Worm (Caenorhabditis elegans) whole organism, L4 larva: ENCODE measurements around the gene B0361.14.

Experiments
- D1046.2 ChIP-seq: fragments of 200-800 bp; sonication (Bioruptor generic); IDR thresholded peaks from 2 replicates; pipeline ENCODE4 v1.3.6; 2022; ENCODE audit warnings: missing genetic modification characterization, missing compliant biosample characterization
- F10B5.3 ChIP-seq: sonication (generic microtip); optimal IDR thresholded peaks from 2 replicates; lab custom pipeline; 2016; ENCODE audit warnings: mild to moderate bottlenecking, missing genetic modification characterization, missing compliant biosample characterization
- F37D6.2 ChIP-seq: sonication (generic microtip); optimal IDR thresholded peaks from 2 replicates; lab custom pipeline; 2016; ENCODE audit warnings: mild to moderate bottlenecking, missing genetic modification characterization, missing compliant biosample characterization
- R02D3.7 ChIP-seq: fragments of 150-350 bp; sonication (generic microtip); optimal IDR thresholded peaks from 3 replicates; lab custom pipeline; 2014; ENCODE audit warnings: missing biosample characterization, missing genetic modification characterization
- T20F7.1 ChIP-seq: fragments of 200-800 bp; sonication (Bioruptor generic); optimal IDR thresholded peaks from 2 replicates; lab custom pipeline; 2018; ENCODE audit warnings: mild to moderate bottlenecking, missing genetic modification characterization, missing compliant biosample characterization
- Y48G9A.11 ChIP-seq: fragments of 200-800 bp; sonication (Bioruptor generic); IDR thresholded peaks from 2 replicates; pipeline ENCODE4 v1.3.6; 2022; ENCODE audit warnings: missing genetic modification reagents, missing genetic modification characterization, missing compliant biosample characterization
- Y5F2A.4 ChIP-seq: fragments of 200-800 bp; sonication (Bioruptor generic); optimal IDR thresholded peaks from 2 replicates; lab custom pipeline; 2018; ENCODE audit warnings: mild to moderate bottlenecking, missing genetic modification characterization, missing compliant biosample characterization
- ZK546.5 ChIP-seq, 2 experiments: sonication (generic microtip); optimal IDR thresholded peaks; 2 replicates each; lab custom pipeline; 2017; ENCODE audit warnings: missing biosample characterization in 2 of 2, missing genetic modification characterization in 2 of 2
- ama-1 ChIP-seq: fragments of 150-350 bp; optimal IDR thresholded peaks from 2 replicates; lab custom pipeline; 2014; ENCODE audit warnings: inconsistent platforms, mixed read lengths
- arid-1 ChIP-seq: fragments of 200-800 bp; sonication (Bioruptor generic); conservative IDR thresholded peaks from 2 replicates; pipeline ENCODE4 v1.3.6; 2022; ENCODE audit warnings: missing genetic modification reagents, missing genetic modification characterization, missing compliant biosample characterization
- attf-4 ChIP-seq: sonication (generic microtip); optimal IDR thresholded peaks from 3 replicates; lab custom pipeline; 2017; ENCODE audit warnings: missing biosample characterization, missing genetic modification characterization
- ceh-32 ChIP-seq: sonication (generic microtip); optimal IDR thresholded peaks from 2 replicates; lab custom pipeline; 2016; ENCODE audit warnings: mild to moderate bottlenecking, missing genetic modification characterization, missing compliant biosample characterization; ENCODE audit not compliant: poor library complexity
- ceh-82 ChIP-seq: sonication (generic microtip); optimal IDR thresholded peaks from 2 replicates; lab custom pipeline; 2017; ENCODE audit warnings: missing biosample characterization, missing genetic modification characterization
- ctbp-1 ChIP-seq: fragments of 200-800 bp; sonication (Bioruptor generic); IDR thresholded peaks from 2 replicates; pipeline ENCODE4 v1.3.6; 2022; ENCODE audit warnings: missing genetic modification reagents, missing genetic modification characterization, missing compliant biosample characterization
- daf-12 ChIP-seq: fragments of 150-350 bp; optimal IDR thresholded peaks from 2 replicates; lab custom pipeline; 2014; ENCODE audit warnings: missing biosample characterization, missing genetic modification reagents, missing genetic modification characterization
- dmd-9 ChIP-seq: fragments of 200-800 bp; sonication (Bioruptor generic); IDR thresholded peaks from 2 replicates; pipeline ENCODE4 v1.3.6; 2022; ENCODE audit warnings: missing genetic modification reagents, missing genetic modification characterization, missing compliant biosample characterization
- dpl-1 ChIP-seq: fragments of 150-350 bp; optimal IDR thresholded peaks from 2 replicates; lab custom pipeline; 2014; ENCODE audit warnings: missing biosample characterization, missing genetic modification reagents, missing genetic modification characterization
- duxl-1 ChIP-seq: sonication (generic microtip); optimal IDR thresholded peaks from 2 replicates; lab custom pipeline; 2016; ENCODE audit warnings: mild to moderate bottlenecking, missing genetic modification characterization, moderate library complexity, missing compliant biosample characterization; ENCODE audit not compliant: poor library complexity
- egl-43 ChIP-seq: fragments of 200-800 bp; sonication (Bioruptor generic); IDR thresholded peaks from 2 replicates; pipeline ENCODE4 v1.3.6; 2022; ENCODE audit warnings: missing genetic modification reagents, missing genetic modification characterization, missing compliant biosample characterization
- fkh-10 ChIP-seq: fragments of 150-350 bp; optimal IDR thresholded peaks from 2 replicates; lab custom pipeline; 2014; ENCODE audit warnings: missing biosample characterization, missing genetic modification reagents, missing genetic modification characterization
- fos-1 ChIP-seq: fragments of 150-350 bp; optimal IDR thresholded peaks from 2 replicates; lab custom pipeline; 2014; ENCODE audit warnings: missing biosample characterization, missing genetic modification characterization
- gei-8 ChIP-seq: fragments of 200-800 bp; sonication (Bioruptor generic); optimal IDR thresholded peaks from 2 replicates; lab custom pipeline; 2018; ENCODE audit warnings: mild to moderate bottlenecking, missing genetic modification characterization, missing compliant biosample characterization
- hlh-30 ChIP-seq: sonication (generic microtip); optimal IDR thresholded peaks from 2 replicates; lab custom pipeline; 2017; ENCODE audit warnings: antibody characterized with exemption, mild to moderate bottlenecking, missing genetic modification characterization, missing compliant biosample characterization; ENCODE audit not compliant: insufficient read depth
- jun-1 ChIP-seq: fragments of 150-350 bp; optimal IDR thresholded peaks from 2 replicates; lab custom pipeline; 2014; ENCODE audit warnings: missing biosample characterization, missing genetic modification reagents, missing genetic modification characterization
- lim-7 ChIP-seq: fragments of 200-800 bp; sonication (Bioruptor generic); IDR thresholded peaks from 2 replicates; pipeline ENCODE4 v1.3.6; 2022; ENCODE audit warnings: missing genetic modification characterization, missing compliant biosample characterization
- lin-13 ChIP-seq: fragments of 150-350 bp; optimal IDR thresholded peaks from 2 replicates; lab custom pipeline; 2014; ENCODE audit warnings: missing biosample characterization, missing genetic modification reagents, missing genetic modification characterization
- lin-15B ChIP-seq: fragments of 150-350 bp; sonication (generic microtip); optimal IDR thresholded peaks from 3 replicates; lab custom pipeline; 2014; ENCODE audit warnings: missing biosample characterization, missing genetic modification characterization
- mdl-1 ChIP-seq, 2 experiments: fragments of 150-350 bp in 1 of 2; sonication (generic microtip) in 1 of 2; optimal IDR thresholded peaks; 2 replicates each; lab custom pipeline; 2014 to 2017; ENCODE audit warnings: missing biosample characterization in 2 of 2, missing genetic modification characterization in 2 of 2
- mes-2 ChIP-seq: sonication (generic microtip); optimal IDR thresholded peaks from 2 replicates; lab custom pipeline; 2016; ENCODE audit warnings: missing genotype, mild to moderate bottlenecking, missing genetic modification characterization, missing compliant biosample characterization; ENCODE audit not compliant: poor library complexity, severe bottlenecking
- mxl-2 ChIP-seq: fragments of 200-800 bp; sonication (Bioruptor generic); conservative IDR thresholded peaks from 2 replicates; pipeline ENCODE4 v1.3.6; 2022; ENCODE audit warnings: missing genetic modification reagents, missing genetic modification characterization, missing compliant biosample characterization
- mxl-3 ChIP-seq: fragments of 200-800 bp; sonication (Bioruptor generic); optimal IDR thresholded peaks from 2 replicates; lab custom pipeline; 2018; ENCODE audit warnings: mild to moderate bottlenecking, missing genetic modification characterization, missing compliant biosample characterization
- nhr-102 ChIP-seq: sonication (generic microtip); optimal IDR thresholded peaks from 2 replicates; lab custom pipeline; 2016; ENCODE audit warnings: mild to moderate bottlenecking, missing genetic modification characterization, moderate library complexity, missing compliant biosample characterization
- nhr-11 ChIP-seq: fragments of 150-350 bp; optimal IDR thresholded peaks from 2 replicates; lab custom pipeline; 2014; ENCODE audit warnings: missing biosample characterization, missing genetic modification characterization
- nhr-111 ChIP-seq: fragments of 200-800 bp; sonication (Bioruptor generic); optimal IDR thresholded peaks from 2 replicates; lab custom pipeline; 2018; ENCODE audit warnings: mild to moderate bottlenecking, missing genetic modification characterization, missing compliant biosample characterization
- nhr-237 ChIP-seq: sonication (generic microtip); optimal IDR thresholded peaks from 2 replicates; lab custom pipeline; 2017; ENCODE audit warnings: missing biosample characterization, missing genetic modification characterization
- nhr-25 ChIP-seq: sonication (generic microtip); optimal IDR thresholded peaks from 2 replicates; lab custom pipeline; 2017; ENCODE audit warnings: missing genetic modification characterization, mild to moderate bottlenecking, missing compliant biosample characterization, antibody characterized with exemption, moderate library complexity, borderline replicate concordance; ENCODE audit not compliant: insufficient read depth
- nhr-41 ChIP-seq: fragments of 200-800 bp; sonication (Bioruptor generic); IDR thresholded peaks from 2 replicates; pipeline ENCODE4 v1.3.6; 2022; ENCODE audit warnings: missing genetic modification reagents, missing genetic modification characterization, missing compliant biosample characterization
- nhr-42 ChIP-seq: fragments of 200-800 bp; sonication (Bioruptor generic); IDR thresholded peaks from 2 replicates; pipeline ENCODE4 v1.3.6; 2022; ENCODE audit warnings: missing genetic modification characterization, missing compliant biosample characterization
- nhr-6 ChIP-seq: fragments of 150-350 bp; optimal IDR thresholded peaks from 2 replicates; lab custom pipeline; 2014; ENCODE audit warnings: missing biosample characterization, missing genetic modification characterization
- nhr-77 ChIP-seq: fragments of 150-350 bp; optimal IDR thresholded peaks from 2 replicates; lab custom pipeline; 2014; ENCODE audit warnings: missing biosample characterization, missing genetic modification characterization
- pha-4 ChIP-seq, 2 experiments: fragments of 150-350 bp in 1 of 2; fragments of 200-800 bp in 1 of 2; sonication (Bioruptor generic) in 1 of 2; IDR thresholded peaks in 1 of 2; optimal IDR thresholded peaks in 1 of 2; 2 replicates each; pipeline versions ENCODE4 v1.3.6 to Lab custom; 2014 to 2022; ENCODE audit warnings: missing genetic modification characterization in 2 of 2, missing genetic modification reagents in 2 of 2, missing biosample characterization in 1 of 2, missing compliant biosample characterization in 1 of 2
- php-3 ChIP-seq: fragments of 200-800 bp; sonication (Bioruptor generic); IDR thresholded peaks from 2 replicates; pipeline ENCODE4 v1.3.6; 2022; ENCODE audit warnings: missing genetic modification reagents, missing genetic modification characterization, missing compliant biosample characterization
- pqm-1 ChIP-seq: sonication (generic microtip); optimal IDR thresholded peaks from 2 replicates; lab custom pipeline; 2017; ENCODE audit warnings: missing biosample characterization, missing genetic modification characterization
- rbr-2 ChIP-seq: sonication (generic microtip); optimal IDR thresholded peaks from 2 replicates; lab custom pipeline; 2016; ENCODE audit warnings: missing genotype, missing genetic modification characterization, missing compliant biosample characterization
- spr-1 ChIP-seq: sonication (generic microtip); optimal IDR thresholded peaks from 2 replicates; lab custom pipeline; 2016; ENCODE audit warnings: mild to moderate bottlenecking, missing genetic modification characterization, missing compliant biosample characterization
- unc-130 ChIP-seq: sonication (generic microtip); optimal IDR thresholded peaks from 2 replicates; lab custom pipeline; 2016; ENCODE audit warnings: missing genetic modification reagents, missing genetic modification characterization, missing compliant biosample characterization
- unc-39 ChIP-seq: sonication (generic microtip); optimal IDR thresholded peaks from 2 replicates; lab custom pipeline; 2017; ENCODE audit warnings: missing biosample characterization, missing genetic modification characterization
- unc-62 ChIP-seq, 3 experiments: fragments of 150-350 bp in 1 of 3; sonication (generic microtip); optimal IDR thresholded peaks in 2 of 3; peaks in 1 of 3; 1 replicate in 1 of 3; 2 replicates in 2 of 3; lab custom pipeline; 2014 to 2017; ENCODE audit warnings: missing biosample characterization in 3 of 3, missing genetic modification characterization in 3 of 3, missing genetic modification reagents in 3 of 3, missing genotype in 1 of 3
- zag-1 ChIP-seq: fragments of 150-350 bp; optimal IDR thresholded peaks from 2 replicates; lab custom pipeline; 2014; ENCODE audit warnings: missing biosample characterization, missing genetic modification characterization
- ztf-7 ChIP-seq: fragments of 150-350 bp; optimal IDR thresholded peaks from 2 replicates; lab custom pipeline; 2014; ENCODE audit warnings: missing biosample characterization, missing genetic modification characterization

Gene B0361.14

DNA sequence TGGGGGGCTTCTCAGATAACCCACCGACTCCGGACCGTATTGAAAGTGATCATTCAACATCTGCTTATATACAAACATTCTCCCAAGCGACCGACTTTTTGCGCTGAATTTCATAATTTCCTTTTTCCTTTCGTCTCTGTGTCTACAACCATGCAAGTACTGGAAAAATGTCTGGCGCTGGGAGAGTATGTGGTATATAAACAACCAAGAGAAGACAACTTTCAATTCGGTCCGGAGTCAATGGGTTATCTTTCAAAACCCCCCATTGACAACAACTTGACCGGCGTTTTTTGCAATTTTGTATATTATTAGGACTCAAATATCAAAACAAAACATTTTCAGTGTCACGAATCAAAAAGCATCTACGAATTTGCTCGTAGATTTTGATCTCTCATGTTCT is 20.8 kb downstream of the B0361.14 start (continued):
- no peak for TF ChIP-seq ZK546.5 (tag; optimal IDR thresholded peaks at IDR 0.05; lab: Kevin White, UChicago)
- TF ChIP-seq nhr-42 (GFP tag; lab: Robert Waterston, UW) = peak; percentile 81
- no peak for TF ChIP-seq fos-1 (tag; lab: Kevin White, UChicago)
- peak; percentile 6 for TF ChIP-seq fkh-10 (GFP tag; lab: Kevin White, UChicago)
- TF ChIP-seq F10B5.3 (tag; lab: Kevin White, UChicago) = no peak
- peak; percentile 16 for TF ChIP-seq mxl-3
- TF ChIP-seq php-3 (GFP tag; lab: Robert Waterston, UW) = peak; percentile 70
- peak in 1 of 2 experiments; percentile 25 for TF ChIP-seq mdl-1 (tag; optimal IDR thresholded peaks at IDR 0.05; lab: Kevin White, UChicago)
- peak; percentile 60 for TF ChIP-seq jun-1
- TF ChIP-seq mxl-2 = no peak
- TF ChIP-seq lin-13 (GFP tag; lab: Kevin White, UChicago) = peak; percentile 56
- peak; percentile 66 for TF ChIP-seq rbr-2 (tag; lab: Kevin White, UChicago)
- TF ChIP-seq nhr-6 (tag; lab: Kevin White, UChicago) = no peak
- no peak for TF ChIP-seq unc-39 (tag; lab: Kevin White, UChicago)
- TF ChIP-seq D1046.2 = peak; percentile 45; the same call in 1 of the 2 replicates
- no peak for TF ChIP-seq lin-15B (tag; lab: Kevin White, UChicago)
- TF ChIP-seq nhr-11 (tag; lab: Kevin White, UChicago) = peak; percentile 72
- TF ChIP-seq nhr-111 (GFP tag; lab: Kevin White, UChicago) = no peak
- peak; percentile 83 for TF ChIP-seq nhr-102 (tag; lab: Kevin White, UChicago)
- TF ChIP-seq nhr-25 = no peak
- peak; percentile 89 for TF ChIP-seq ztf-7 (tag; lab: Kevin White, UChicago)
- TF ChIP-seq ceh-82 (tag; lab: Kevin White, UChicago) = no peak
- TF ChIP-seq pha-4 (GFP tag; IDR thresholded peaks at IDR 0.05; lab: Robert Waterston, UW) = no peak
- TF ChIP-seq pha-4 (tag; optimal IDR thresholded peaks at IDR 0.05; lab: Kevin White, UChicago) = no peak
- no peak for TF ChIP-seq R02D3.7 (tag; lab: Kevin White, UChicago)
- TF ChIP-seq arid-1 (GFP tag; lab: Robert Waterston, UW) = no peak
- no peak for TF ChIP-seq zag-1 (tag; lab: Kevin White, UChicago)
- peak; percentile 38 for TF ChIP-seq F37D6.2
- TF ChIP-seq daf-12 (tag; lab: Kevin White, UChicago) = no peak
- TF ChIP-seq dmd-9 (GFP tag; lab: Robert Waterston, UW) = peak; percentile 67; the same call in 1 of the 2 replicates
- peak; percentile 37 for TF ChIP-seq gei-8
- peak; percentile 72 for TF ChIP-seq duxl-1
- peak; percentile 20 for TF ChIP-seq spr-1 (tag; lab: Kevin White, UChicago)
- TF ChIP-seq lim-7 (GFP tag; lab: Robert Waterston, UW) = peak; percentile 62
- TF ChIP-seq T20F7.1 (GFP tag; lab: Kevin White, UChicago) = peak; percentile 87
- TF ChIP-seq Y5F2A.4 (GFP tag; lab: Kevin White, UChicago) = peak; percentile 63
- TF ChIP-seq attf-4 = no peak
- TF ChIP-seq unc-62 (GFP tag; optimal IDR thresholded peaks at IDR 0.05 in 1 of 2; lab: Kevin White, UChicago) = no peak
- no peak for TF ChIP-seq unc-62 (tag; optimal IDR thresholded peaks at IDR 0.05; lab: Kevin White, UChicago)
- TF ChIP-seq hlh-30 (tag; lab: Kevin White, UChicago) = peak; percentile 60
- no peak for TF ChIP-seq Y48G9A.11 (GFP tag; lab: Robert Waterston, UW)
- peak; percentile 76 for TF ChIP-seq dpl-1 (GFP tag; lab: Kevin White, UChicago)
- TF ChIP-seq ama-1 (lab: Kevin White, UChicago) = no peak
- TF ChIP-seq nhr-77 (tag; lab: Kevin White, UChicago) = peak; percentile 90
- TF ChIP-seq egl-43 (GFP tag; lab: Robert Waterston, UW) = no peak; the same call in 1 of the 2 replicates
- TF ChIP-seq pqm-1 (tag; lab: Kevin White, UChicago) = peak; percentile 26
- TF ChIP-seq ceh-32 (tag; lab: Kevin White, UChicago) = no peak
- TF ChIP-seq nhr-237 (tag; lab: Kevin White, UChicago) = no peak
- TF ChIP-seq unc-130 (GFP tag; lab: Kevin White, UChicago) = no peak
- peak; percentile 56; the same call in 1 of the 2 replicates for TF ChIP-seq nhr-41 (GFP tag; lab: Robert Waterston, UW)
- TF ChIP-seq mes-2 (tag; lab: Kevin White, UChicago) = peak; percentile 59
- TF ChIP-seq ctbp-1 (GFP tag; lab: Robert Waterston, UW) = no peak
